Fruit fly (Drosophila melanogaster) whole organism, embryonic: Measurements from ENCODE around the gene Reepl1.
A peak's percentile ranks its signal among the peaks of the same experiment; 100 is the strongest.

ENCODE experiments used
- Adf1 ChIP-seq: fragments of 200-800 bp; sonication (Bioruptor generic); IDR thresholded peaks from 2 replicates; pipeline ENCODE4 v1.3.6; 2022; ENCODE audit warnings: missing biosample characterization, missing genetic modification characterization
- CG10431 ChIP-seq: fragments of 200-800 bp; sonication (Bioruptor generic); optimal IDR thresholded peaks from 3 replicates; lab custom pipeline; 2018; ENCODE audit warnings: missing biosample characterization, mild to moderate bottlenecking, missing genetic modification characterization
- CG11723 ChIP-seq: fragments of 200-800 bp; sonication (Bioruptor generic); optimal IDR thresholded peaks from 2 replicates; lab custom pipeline; 2017; ENCODE audit warnings: missing biosample characterization, mild to moderate bottlenecking, missing genetic modification characterization
- CG13424 ChIP-seq: fragments of 200-800 bp; sonication (Bioruptor generic); optimal IDR thresholded peaks from 2 replicates; lab custom pipeline; 2019; ENCODE audit warnings: missing biosample characterization, mild to moderate bottlenecking, missing genetic modification characterization, moderate library complexity
- CG14014 ChIP-seq: fragments of 200-800 bp; sonication (Bioruptor generic); IDR thresholded peaks from 2 replicates; pipeline ENCODE4 v1.3.6; 2022; ENCODE audit warnings: missing biosample characterization, missing genetic modification characterization
- CG15514 ChIP-seq: fragments of 200-800 bp; sonication (Bioruptor generic); optimal IDR thresholded peaks from 3 replicates; lab custom pipeline; 2017; ENCODE audit warnings: missing biosample characterization, missing genetic modification characterization, mild to moderate bottlenecking, moderate library complexity, missing genetic modification reagents
- CG17912 ChIP-seq: fragments of 200-800 bp; sonication (Bioruptor generic); optimal IDR thresholded peaks from 2 replicates; lab custom pipeline; 2018; ENCODE audit warnings: missing biosample characterization, mild to moderate bottlenecking, missing genetic modification characterization
- CG30431 ChIP-seq: fragments of 200-800 bp; sonication (Bioruptor generic); optimal IDR thresholded peaks from 2 replicates; lab custom pipeline; 2017; ENCODE audit warnings: missing biosample characterization, missing genetic modification characterization
- CG3065 ChIP-seq: fragments of 200-800 bp; sonication (Bioruptor generic); optimal IDR thresholded peaks from 2 replicates; lab custom pipeline; 2016; ENCODE audit warnings: missing biosample characterization, missing genetic modification characterization
- CG31441 ChIP-seq: fragments of 200-800 bp; sonication (Bioruptor generic); IDR thresholded peaks from 2 replicates; pipeline ENCODE4 v1.3.6; 2022; ENCODE audit warnings: missing biosample characterization, missing genetic modification characterization
- CG6175 ChIP-seq: fragments of 200-800 bp; sonication (Bioruptor generic); IDR thresholded peaks from 3 replicates; pipeline ENCODE4 v1.3.6; 2022; ENCODE audit warnings: missing biosample characterization, missing genetic modification characterization
- CG8089 ChIP-seq: fragments of 200-800 bp; sonication (Bioruptor generic); optimal IDR thresholded peaks from 3 replicates; lab custom pipeline; 2016; ENCODE audit warnings: missing biosample characterization, missing genetic modification characterization
- CG8290 ChIP-seq, 3 experiments: fragments of 200-800 bp; sonication (Bioruptor generic); optimal IDR thresholded peaks; 2 replicates each; lab custom pipeline; 2016 to 2019; ENCODE audit warnings: missing biosample characterization in 3 of 3, missing genetic modification characterization in 3 of 3, mild to moderate bottlenecking in 2 of 3, moderate library complexity in 1 of 3
- CG9609 ChIP-seq: fragments of 200-800 bp; sonication (Bioruptor generic); optimal IDR thresholded peaks from 3 replicates; lab custom pipeline; 2016; ENCODE audit warnings: missing biosample characterization, missing genetic modification characterization
- CG9817 ChIP-seq: fragments of 200-800 bp; sonication (Bioruptor generic); optimal IDR thresholded peaks from 2 replicates; lab custom pipeline; 2018; ENCODE audit warnings: missing biosample characterization, mild to moderate bottlenecking, missing genetic modification characterization, moderate library complexity
- Fer2 ChIP-seq: fragments of 200-800 bp; sonication (Bioruptor generic); optimal IDR thresholded peaks from 2 replicates; lab custom pipeline; 2018; ENCODE audit warnings: missing biosample characterization, mild to moderate bottlenecking, missing genetic modification characterization, moderate library complexity
- HLH3B ChIP-seq: fragments of 200-800 bp; sonication (Bioruptor generic); IDR thresholded peaks from 2 replicates; pipeline ENCODE4 v1.3.6; 2022; ENCODE audit warnings: missing biosample characterization, missing genetic modification characterization
- HmgZ ChIP-seq: fragments of 200-800 bp; sonication (Bioruptor generic); optimal IDR thresholded peaks from 2 replicates; lab custom pipeline; 2018; ENCODE audit warnings: missing biosample characterization, mild to moderate bottlenecking, missing genetic modification characterization
- Hr3 ChIP-seq: fragments of 200-800 bp; sonication (Bioruptor generic); optimal IDR thresholded peaks from 3 replicates; lab custom pipeline; 2016; ENCODE audit warnings: missing biosample characterization, missing genetic modification characterization
- Rfx ChIP-seq: fragments of 200-800 bp; sonication (Bioruptor generic); IDR thresholded peaks from 2 replicates; pipeline ENCODE4 v1.3.6; 2022; ENCODE audit warnings: missing biosample characterization, missing genetic modification characterization
- Scr ChIP-seq: fragments of 200-800 bp; sonication (Bioruptor generic); IDR thresholded peaks from 2 replicates; pipeline ENCODE4 v1.3.6; 2022; ENCODE audit warnings: missing biosample characterization, missing genetic modification characterization; ENCODE audit not compliant: partially characterized antibody
- Side ChIP-seq: fragments of 200-800 bp; sonication (Bioruptor generic); optimal IDR thresholded peaks from 2 replicates; lab custom pipeline; 2016; ENCODE audit warnings: missing biosample characterization, missing genetic modification characterization
- ab ChIP-seq: fragments of 200-800 bp; sonication (Bioruptor generic); optimal IDR thresholded peaks from 2 replicates; lab custom pipeline; 2016; ENCODE audit warnings: missing biosample characterization, missing genetic modification characterization
- bcd ChIP-seq: fragments of 200-800 bp; sonication (Bioruptor generic); optimal IDR thresholded peaks from 2 replicates; lab custom pipeline; 2017; ENCODE audit warnings: missing biosample characterization, mild to moderate bottlenecking, missing genetic modification characterization
- bowl ChIP-seq: fragments of 200-800 bp; sonication (Bioruptor generic); IDR thresholded peaks from 2 replicates; pipeline ENCODE4 v1.3.6; 2022; ENCODE audit warnings: missing biosample characterization, missing genetic modification characterization
- btn ChIP-seq: fragments of 200-800 bp; sonication (Bioruptor generic); optimal IDR thresholded peaks from 2 replicates; lab custom pipeline; 2016; ENCODE audit warnings: missing biosample characterization, missing genetic modification characterization
- chinmo ChIP-seq: fragments of 200-800 bp; sonication (Bioruptor generic); IDR thresholded peaks from 4 replicates; pipeline ENCODE4 v1.3.6; 2022; ENCODE audit warnings: missing biosample characterization, missing genetic modification characterization; ENCODE audit not compliant: partially characterized antibody
- chn ChIP-seq: fragments of 200-800 bp; sonication (Bioruptor generic); optimal IDR thresholded peaks from 2 replicates; lab custom pipeline; 2016; ENCODE audit warnings: missing biosample characterization, missing genetic modification characterization
- crol ChIP-seq: fragments of 200-800 bp; sonication (Bioruptor generic); IDR thresholded peaks from 2 replicates; pipeline ENCODE4 v1.3.6; 2022; ENCODE audit warnings: missing biosample characterization, missing genetic modification characterization
- dimm ChIP-seq: fragments of 200-800 bp; sonication (Bioruptor generic); IDR thresholded peaks from 2 replicates; pipeline ENCODE4 v1.3.6; 2022; ENCODE audit warnings: missing biosample characterization, missing genetic modification characterization
- disco-r ChIP-seq: fragments of 200-800 bp; sonication (Bioruptor generic); optimal IDR thresholded peaks from 2 replicates; lab custom pipeline; 2016; ENCODE audit warnings: missing biosample characterization, missing genetic modification characterization
- dmrt99B ChIP-seq: fragments of 200-800 bp; sonication (Bioruptor generic); optimal IDR thresholded peaks from 2 replicates; lab custom pipeline; 2018; ENCODE audit warnings: missing biosample characterization, mild to moderate bottlenecking, missing genetic modification characterization, moderate library complexity
- dpn ChIP-seq, 2 experiments: fragments of 200-800 bp; sonication (Bioruptor generic); optimal IDR thresholded peaks; 3 replicates each; lab custom pipeline; 2016; ENCODE audit warnings: missing biosample characterization in 2 of 2, missing genetic modification characterization in 2 of 2
- ems ChIP-seq: fragments of 200-800 bp; sonication (Bioruptor generic); optimal IDR thresholded peaks from 3 replicates; lab custom pipeline; 2016; ENCODE audit warnings: missing biosample characterization, missing genetic modification characterization
- fd3F ChIP-seq: fragments of 200-800 bp; sonication (Bioruptor generic); optimal IDR thresholded peaks from 2 replicates; lab custom pipeline; 2018; ENCODE audit warnings: missing biosample characterization, mild to moderate bottlenecking, missing genetic modification characterization, moderate library complexity
- fd64A ChIP-seq: fragments of 200-800 bp; sonication (Bioruptor generic); optimal IDR thresholded peaks from 3 replicates; lab custom pipeline; 2018; ENCODE audit warnings: missing biosample characterization, mild to moderate bottlenecking, missing genetic modification characterization
- ftz-f1 ChIP-seq: fragments of 200-800 bp; sonication (Bioruptor generic); optimal IDR thresholded peaks from 2 replicates; lab custom pipeline; 2016; ENCODE audit warnings: missing biosample characterization, missing genetic modification characterization
- gro ChIP-seq: fragments of 200-800 bp; sonication (Bioruptor generic); optimal IDR thresholded peaks from 2 replicates; lab custom pipeline; 2016; ENCODE audit warnings: missing biosample characterization, missing genetic modification characterization
- inv ChIP-seq: fragments of 200-800 bp; sonication (Bioruptor generic); IDR thresholded peaks from 2 replicates; pipeline ENCODE4 v1.3.6; 2022; ENCODE audit warnings: missing biosample characterization, missing genetic modification characterization; ENCODE audit not compliant: partially characterized antibody
- nom ChIP-seq: fragments of 200-800 bp; sonication (Bioruptor generic); optimal IDR thresholded peaks from 2 replicates; lab custom pipeline; 2017; ENCODE audit warnings: missing biosample characterization, missing genetic modification characterization, mild to moderate bottlenecking, moderate library complexity, missing genetic modification reagents
- pzg ChIP-seq: fragments of 200-800 bp; sonication (Bioruptor generic); optimal IDR thresholded peaks from 3 replicates; lab custom pipeline; 2018; ENCODE audit warnings: missing biosample characterization, mild to moderate bottlenecking, missing genetic modification characterization, moderate library complexity
- row ChIP-seq: fragments of 200-800 bp; sonication (Bioruptor generic); IDR thresholded peaks from 3 replicates; pipeline ENCODE4 v1.3.6; 2022; ENCODE audit warnings: missing biosample characterization, missing genetic modification characterization
- sisA ChIP-seq: fragments of 200-800 bp; sonication (Bioruptor generic); IDR thresholded peaks from 2 replicates; pipeline ENCODE4 v1.3.6; 2022; ENCODE audit warnings: missing biosample characterization, missing genetic modification characterization
- sqz ChIP-seq: fragments of 200-800 bp; sonication (Bioruptor generic); optimal IDR thresholded peaks from 3 replicates; lab custom pipeline; 2018; ENCODE audit warnings: missing biosample characterization, mild to moderate bottlenecking, missing genetic modification characterization
- tap ChIP-seq: fragments of 200-800 bp; optimal IDR thresholded peaks from 3 replicates; lab custom pipeline; 2019; ENCODE audit warnings: missing biosample characterization, mild to moderate bottlenecking, missing genetic modification characterization, moderate library complexity
- unc-4 ChIP-seq: fragments of 200-800 bp; sonication (Bioruptor generic); IDR thresholded peaks from 2 replicates; pipeline ENCODE4 v1.3.6; 2022; ENCODE audit warnings: missing biosample characterization, missing genetic modification characterization; ENCODE audit not compliant: partially characterized antibody
- vvl ChIP-seq: fragments of 200-800 bp; sonication (Bioruptor generic); IDR thresholded peaks from 2 replicates; pipeline ENCODE4 v1.3.6; 2022; ENCODE audit warnings: missing biosample characterization, missing genetic modification characterization
- zen2 ChIP-seq: fragments of 200-800 bp; sonication (Bioruptor generic); IDR thresholded peaks from 3 replicates; pipeline ENCODE4 v1.3.6; 2022; ENCODE audit warnings: missing biosample characterization, missing genetic modification characterization; ENCODE audit not compliant: partially characterized antibody
- zfh1 ChIP-seq: fragments of 200-800 bp; sonication (Bioruptor generic); IDR thresholded peaks from 3 replicates; pipeline ENCODE4 v1.3.6; 2022; ENCODE audit warnings: missing biosample characterization, missing genetic modification characterization

Gene Reepl1

dm6 chrX:11621866-11622648 lies 49.5 kb downstream of the Reepl1 start, which contains the start of gene Ptp10D (continued):
- TF ChIP-seq CG30431 (GFP tag; lab: Kevin White, UChicago) (no peak), CG9817 (tag; lab: Kevin White, UChicago) (no peak), HmgZ (tag; lab: Kevin White, UChicago) (peak; percentile 40), crol (peak; percentile 13; the same call in 1 of the 2 replicates), disco-r (GFP tag; lab: Kevin White, UChicago) (peak; percentile 6), sqz (peak; percentile 85), ab (GFP tag; lab: Kevin White, UChicago) (no peak), fd3F (GFP tag; lab: Kevin White, UChicago) (no peak), CG9609 (GFP tag; lab: Kevin White, UChicago) (no peak), tap (tag; lab: Kevin White, UChicago) (no peak), CG8089 (GFP tag; lab: Kevin White, UChicago) (no peak), Hr3 (GFP tag; lab: Kevin White, UChicago) (no peak), bcd (no peak), CG11723 (GFP tag; lab: Kevin White, UChicago) (no peak), CG15514 (GFP tag; lab: Kevin White, UChicago) (peak; percentile 99), vvl (peak; percentile 51), nom (GFP tag; lab: Kevin White, UChicago) (peak; percentile 68), CG3065 (GFP tag; lab: Kevin White, UChicago) (no peak), CG8290 (GFP tag; optimal IDR thresholded peaks at IDR 0.05; lab: Kevin White, UChicago) (no peak), CG8290 (tag; optimal IDR thresholded peaks at IDR 0.05; lab: Kevin White, UChicago) (peak in 1 of 2 experiments; percentile 84), btn (GFP tag; lab: Kevin White, UChicago) (no peak), unc-4 (GFP tag; lab: Robert Waterston, UW) (peak; percentile 83), Fer2 (no peak), HLH3B (GFP tag; lab: Robert Waterston, UW) (no peak), dpn (GFP tag; optimal IDR thresholded peaks at IDR 0.05; lab: Kevin White, UChicago) (peak in 1 of 2 experiments; percentile 30), CG31441 (GFP tag; lab: Robert Waterston, UW) (no peak), CG13424 (no peak), sisA (GFP tag; lab: Robert Waterston, UW) (no peak), zfh1 (GFP tag; lab: Robert Waterston, UW) (no peak), Rfx (GFP tag; lab: Robert Waterston, UW) (peak; percentile 24; the same call in 1 of the 2 replicates), gro (GFP tag; lab: Kevin White, UChicago) (peak; percentile 63), ftz-f1 (GFP tag; lab: Kevin White, UChicago) (peak; percentile 57), inv (GFP tag; lab: Robert Waterston, UW) (peak; percentile 88), ems (GFP tag; lab: Kevin White, UChicago) (no peak), Adf1 (GFP tag; lab: Robert Waterston, UW) (0 out of 2 replicates have a peak, but pooled peaks have one; percentile 29), CG17912 (GFP tag; lab: Kevin White, UChicago) (no peak), zen2 (GFP tag; lab: Robert Waterston, UW) (peak; percentile 82), chn (GFP tag; lab: Kevin White, UChicago) (no peak), dmrt99B (tag; lab: Kevin White, UChicago) (no peak), CG10431 (no peak), Scr (GFP tag; lab: Robert Waterston, UW) (peak; percentile 87), row (GFP tag; lab: Robert Waterston, UW) (peak; percentile 36; the same call in 2 of the 3 replicates), CG14014 (GFP tag; lab: Robert Waterston, UW) (peak; percentile 16; the same call in 1 of the 2 replicates), CG6175 (peak; percentile 49; the same call in 2 of the 3 replicates), fd64A (GFP tag; lab: Kevin White, UChicago) (no peak), dimm (GFP tag; lab: Robert Waterston, UW) (no peak), pzg (GFP tag; lab: Kevin White, UChicago) (peak; percentile 78), chinmo (peak; percentile 84), Side (GFP tag; lab: Kevin White, UChicago) (no peak), bowl (GFP tag; lab: Robert Waterston, UW) (no peak)
